Worm (Caenorhabditis elegans) whole organism, L1 larva: ENCODE measurements around the gene srx-7.

ENCODE experiments used
- efl-1 ChIP-seq, 4 experiments: fragments of 150-350 bp; optimal IDR thresholded peaks in 3 of 4; peaks in 1 of 4; 1 replicate in 1 of 4; 2 replicates in 3 of 4; lab custom pipeline; 2014; ENCODE audit warnings: missing biosample characterization in 2 of 4, missing genetic modification characterization in 2 of 4, missing genetic modification reagents in 2 of 4
- elt-3 ChIP-seq, 6 experiments: fragments of 150-350 bp in 1 of 6; sonication (generic microtip); optimal IDR thresholded peaks; 2 replicates each; lab custom pipeline; 2017 to 2018; ENCODE audit warnings: missing biosample characterization in 6 of 6, missing genetic modification characterization in 6 of 6, inconsistent platforms in 1 of 6
- lin-39 ChIP-seq: fragments of 150-350 bp; optimal IDR thresholded peaks from 2 replicates; lab custom pipeline; 2014; ENCODE audit warnings: missing biosample characterization, missing genetic modification reagents, missing genetic modification characterization
- nhr-28 ChIP-seq: fragments of 150-350 bp; optimal IDR thresholded peaks from 2 replicates; lab custom pipeline; 2014; ENCODE audit warnings: missing biosample characterization, missing genetic modification characterization
- pqm-1 ChIP-seq: sonication (generic microtip); optimal IDR thresholded peaks from 3 replicates; lab custom pipeline; 2017; ENCODE audit warnings: missing biosample characterization, missing genetic modification characterization
- skn-1 ChIP-seq: fragments of 150-350 bp; optimal IDR thresholded peaks from 2 replicates; lab custom pipeline; 2014; ENCODE audit warnings: missing biosample characterization, missing genetic modification characterization
- snpc-4 ChIP-seq: fragments of 150-350 bp; optimal IDR thresholded peaks from 2 replicates; lab custom pipeline; 2014; ENCODE audit warnings: missing biosample characterization, missing genetic modification characterization
- unc-130 ChIP-seq: fragments of 150-350 bp; optimal IDR thresholded peaks from 2 replicates; lab custom pipeline; 2017; ENCODE audit warnings: missing biosample characterization, missing genetic modification characterization, inconsistent platforms

- TF ChIP-seq nhr-28 (no peak), efl-1 (optimal IDR thresholded peaks at IDR 0.05; lab: Kevin White, UChicago) (peak in 1 of 2 experiments; percentile 1), efl-1 (GFP tag; optimal IDR thresholded peaks at IDR 0.05 in 1 of 2; lab: Kevin White, UChicago) (no peak), lin-39 (no peak), unc-130 (tag; lab: Kevin White, UChicago) (no peak), pqm-1 (tag; lab: Kevin White, UChicago) (no peak), skn-1 (tag; lab: Kevin White, UChicago) (no peak), snpc-4 (tag; lab: Kevin White, UChicago) (no peak), elt-3 (tag; optimal IDR thresholded peaks at IDR 0.05; lab: Kevin White, UChicago) (peak in 2 of 6 experiments; percentile 25 to 44)
Observed at ce11 chrV:534176-534575, 25.8 kb upstream of the srx-7 start, which contains the start of gene nhr-132.
